Worm (Caenorhabditis elegans): Measurements from ENCODE around the gene D1014.13.

DNA sequence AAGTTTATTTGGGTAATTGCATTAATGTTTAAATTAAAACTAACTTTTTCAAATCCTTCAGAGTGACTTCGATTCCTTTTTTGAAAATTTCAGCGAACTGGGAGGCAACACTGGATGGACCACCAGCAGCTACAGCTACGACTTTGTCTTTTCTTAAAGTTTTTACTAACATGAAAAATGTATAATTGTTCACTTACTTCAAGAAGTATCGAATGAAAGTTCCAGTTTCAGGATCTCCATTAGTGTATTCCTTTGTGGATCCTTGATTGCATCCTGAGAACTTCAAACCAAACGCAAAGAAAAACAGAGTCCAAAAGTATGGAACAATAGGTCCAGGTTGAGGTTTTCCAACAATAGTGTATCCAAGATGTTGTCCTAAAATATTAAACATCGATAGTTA is 51.6 kb downstream of the D1014.13 start:
- TF ChIP-seq ama-1 (optimal IDR thresholded peaks at IDR 0.05) (no peak), aly-1 (tag; optimal IDR thresholded peaks at IDR 0.05) (no peak)

All from whole organism, early embryonic.